Fruit fly (Drosophila melanogaster): ENCODE measurements around the gene emb.

DNA sequence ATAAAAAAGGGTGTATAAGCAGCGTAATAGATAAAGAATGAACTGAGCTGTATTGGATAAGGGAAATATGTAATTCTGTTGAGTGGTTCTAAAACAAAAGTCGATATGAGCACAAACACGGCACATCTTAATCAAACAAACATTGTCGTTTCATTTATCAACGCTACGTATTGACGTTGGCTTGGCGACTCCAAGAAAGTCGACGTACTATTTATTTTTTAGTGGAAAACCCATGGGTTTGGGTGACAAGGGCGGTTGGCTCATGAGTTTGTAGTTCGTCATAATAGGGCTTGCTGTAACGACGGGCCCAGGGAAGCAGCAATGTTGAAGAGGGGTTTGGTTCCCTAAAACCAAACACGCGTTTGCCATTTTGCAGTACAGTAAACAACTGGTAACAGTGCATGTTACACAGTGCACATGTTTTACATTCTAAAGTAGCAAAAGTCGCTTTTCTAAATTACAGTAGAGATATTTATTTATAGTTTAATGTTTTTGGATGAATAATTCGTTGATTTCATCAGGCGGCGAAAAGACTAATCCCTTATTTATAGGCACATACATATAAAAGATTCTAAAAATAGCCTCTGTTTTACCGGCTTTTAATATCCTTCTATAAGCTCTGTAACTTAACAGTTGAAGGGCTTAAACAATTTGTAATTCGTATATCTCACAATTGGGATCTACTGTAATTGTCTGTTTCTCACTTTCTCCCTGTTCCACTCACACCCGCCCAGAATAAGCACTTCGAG is 42.0 kb upstream of the emb start:
- TF ChIP-seq toe (GFP tag; optimal IDR thresholded peaks at IDR 0.05) (peak; percentile 40), bab1 (GFP tag; optimal IDR thresholded peaks at IDR 0.05) (peak; percentile 87), CG33017 (tag; optimal IDR thresholded peaks at IDR 0.05) (peak; percentile 34), CG7101 (tag; optimal IDR thresholded peaks at IDR 0.05) (peak; percentile 64), CG7045 (GFP tag; optimal IDR thresholded peaks at IDR 0.05) (peak; percentile 21), CG1620 (GFP tag; optimal IDR thresholded peaks at IDR 0.05) (no peak), CG12768 (GFP tag; optimal IDR thresholded peaks at IDR 0.05) (peak; percentile 12), Mnt (GFP tag; optimal IDR thresholded peaks at IDR 0.05) (peak; percentile 67), cic (GFP tag; optimal IDR thresholded peaks at IDR 0.05) (peak; percentile 9), tj (GFP tag; optimal IDR thresholded peaks at IDR 0.05) (peak; percentile 34), pad (GFP tag; optimal IDR thresholded peaks at IDR 0.05) (peak; percentile 75), CG11617 (GFP tag; optimal IDR thresholded peaks at IDR 0.05) (peak; percentile 68)
